Fruit fly (Drosophila melanogaster) whole organism, embryonic: ENCODE measurements around the gene CG13409.

Source experiments
- Adf1 ChIP-seq: fragments of 200-800 bp; sonication (Bioruptor generic); IDR thresholded peaks from 2 replicates; pipeline ENCODE4 v1.3.6; 2022; ENCODE audit warnings: missing biosample characterization, missing genetic modification characterization
- Atf6 ChIP-seq: fragments of 200-800 bp; sonication (Bioruptor generic); IDR thresholded peaks from 2 replicates; pipeline ENCODE4 v1.3.6; 2022; ENCODE audit warnings: missing biosample characterization, missing genetic modification characterization
- CG11695 ChIP-seq: fragments of 200-800 bp; sonication (Bioruptor generic); IDR thresholded peaks from 3 replicates; pipeline ENCODE4 v1.3.6; 2022; ENCODE audit warnings: missing biosample characterization, missing genetic modification characterization
- CG14860 ChIP-seq: fragments of 200-800 bp; sonication (Bioruptor generic); IDR thresholded peaks from 3 replicates; pipeline ENCODE4 v1.3.6; 2022; ENCODE audit warnings: missing biosample characterization, missing genetic modification characterization; ENCODE audit not compliant: partially characterized antibody
- CG16779 ChIP-seq: fragments of 200-800 bp; sonication (Bioruptor generic); IDR thresholded peaks from 2 replicates; pipeline ENCODE4 v1.3.6; 2022; ENCODE audit warnings: missing biosample characterization, missing genetic modification characterization
- CG16813 ChIP-seq: fragments of 200-800 bp; sonication (Bioruptor generic); IDR thresholded peaks from 3 replicates; pipeline ENCODE4 v1.3.6; 2022; ENCODE audit warnings: missing biosample characterization, missing genetic modification characterization; ENCODE audit not compliant: partially characterized antibody
- CG16815 ChIP-seq: fragments of 200-800 bp; sonication (Bioruptor generic); optimal IDR thresholded peaks from 3 replicates; lab custom pipeline; 2017; ENCODE audit warnings: missing biosample characterization, mild to moderate bottlenecking, missing genetic modification characterization
- CG2199 ChIP-seq: fragments of 200-800 bp; sonication (Bioruptor generic); IDR thresholded peaks from 3 replicates; pipeline ENCODE4 v1.3.6; 2022; ENCODE audit warnings: missing biosample characterization, missing genetic modification characterization
- CG3065 ChIP-seq: fragments of 200-800 bp; sonication (Bioruptor generic); optimal IDR thresholded peaks from 2 replicates; lab custom pipeline; 2016; ENCODE audit warnings: missing biosample characterization, missing genetic modification characterization
- CG3847 ChIP-seq: fragments of 200-800 bp; sonication (Bioruptor generic); IDR thresholded peaks from 2 replicates; pipeline ENCODE4 v1.3.6; 2022; ENCODE audit warnings: missing biosample characterization, missing genetic modification characterization
- CG6654 ChIP-seq: fragments of 200-800 bp; sonication (Bioruptor generic); optimal IDR thresholded peaks from 2 replicates; lab custom pipeline; 2017; ENCODE audit warnings: missing biosample characterization, mild to moderate bottlenecking, missing genetic modification characterization
- CG7271 ChIP-seq: fragments of 200-800 bp; sonication (Bioruptor generic); optimal IDR thresholded peaks from 2 replicates; lab custom pipeline; 2018; ENCODE audit warnings: missing biosample characterization, mild to moderate bottlenecking, missing genetic modification characterization, moderate library complexity
- CG8281 ChIP-seq: fragments of 200-800 bp; sonication (Bioruptor generic); optimal IDR thresholded peaks from 2 replicates; lab custom pipeline; 2018; ENCODE audit warnings: missing biosample characterization, mild to moderate bottlenecking, missing genetic modification characterization, moderate library complexity
- CG8478 ChIP-seq: fragments of >200 bp; optimal IDR thresholded peaks from 2 replicates; lab custom pipeline; 2018
- CG8944 ChIP-seq: fragments of 200-800 bp; sonication (Bioruptor generic); optimal IDR thresholded peaks from 3 replicates; lab custom pipeline; 2016; ENCODE audit warnings: missing biosample characterization, missing genetic modification characterization
- CG9932 ChIP-seq: fragments of 200-800 bp; sonication (Bioruptor generic); IDR thresholded peaks from 2 replicates; pipeline ENCODE4 v1.3.6; 2022; ENCODE audit warnings: missing biosample characterization, missing genetic modification characterization
- Dek ChIP-seq: fragments of 200-800 bp; sonication (Bioruptor generic); optimal IDR thresholded peaks from 3 replicates; lab custom pipeline; 2019; ENCODE audit warnings: missing biosample characterization, mild to moderate bottlenecking, missing genetic modification characterization, moderate library complexity
- Dip2 ChIP-seq: fragments of 200-800 bp; sonication (Bioruptor generic); IDR thresholded peaks from 2 replicates; pipeline ENCODE4 v1.3.6; 2022; ENCODE audit warnings: missing biosample characterization, missing genetic modification characterization
- Hr78 ChIP-seq, 2 experiments: fragments of 200-800 bp in 1 of 2; fragments of >200 bp in 1 of 2; sonication (Bioruptor generic) in 1 of 2; optimal IDR thresholded peaks; 2 replicates each; lab custom pipeline; 2017 to 2019; ENCODE audit warnings: missing biosample characterization in 2 of 2, missing genetic modification characterization in 2 of 2, mild to moderate bottlenecking in 1 of 2, moderate library complexity in 1 of 2
- Kr ChIP-seq: fragments of 200-800 bp; sonication (Bioruptor generic); optimal IDR thresholded peaks from 2 replicates; lab custom pipeline; 2017; ENCODE audit warnings: missing biosample characterization, mild to moderate bottlenecking, missing genetic modification characterization
- Lpt ChIP-seq: fragments of >200 bp; optimal IDR thresholded peaks from 2 replicates; lab custom pipeline; 2018; ENCODE audit warnings: missing biosample characterization, missing genetic modification characterization
- Meics ChIP-seq: fragments of 200-800 bp; sonication (Bioruptor generic); optimal IDR thresholded peaks from 2 replicates; lab custom pipeline; 2017; ENCODE audit warnings: missing biosample characterization, mild to moderate bottlenecking, missing genetic modification characterization
- Pdp1 ChIP-seq, 2 experiments: fragments of 200-800 bp; sonication (Bioruptor generic); optimal IDR thresholded peaks; 3 replicates each; lab custom pipeline; 2016; ENCODE audit warnings: missing biosample characterization in 2 of 2, missing genetic modification characterization in 2 of 2, mild to moderate bottlenecking in 1 of 2, moderate library complexity in 1 of 2
- Sin3A ChIP-seq: fragments of >200 bp; optimal IDR thresholded peaks from 2 replicates; lab custom pipeline; 2018
- Sox102F ChIP-seq: fragments of 200-800 bp; sonication (Bioruptor generic); optimal IDR thresholded peaks from 2 replicates; lab custom pipeline; 2018; ENCODE audit warnings: missing biosample characterization, mild to moderate bottlenecking, missing genetic modification characterization, moderate library complexity
- Sry-β ChIP-seq: fragments of 200-800 bp; sonication (Bioruptor generic); optimal IDR thresholded peaks from 2 replicates; lab custom pipeline; 2018; ENCODE audit warnings: missing biosample characterization, mild to moderate bottlenecking, missing genetic modification characterization, moderate library complexity
- TFAM ChIP-seq: fragments of 200-800 bp; sonication (Bioruptor generic); optimal IDR thresholded peaks from 2 replicates; lab custom pipeline; 2017; ENCODE audit warnings: missing biosample characterization, missing genetic modification characterization, inconsistent platforms
- bab2 ChIP-seq: fragments of 200-800 bp; sonication (Bioruptor generic); optimal IDR thresholded peaks from 2 replicates; lab custom pipeline; 2016; ENCODE audit warnings: missing biosample characterization, missing genetic modification characterization
- bbx ChIP-seq: fragments of 200-800 bp; sonication (Bioruptor generic); IDR thresholded peaks from 2 replicates; pipeline ENCODE4 v1.3.6; 2022; ENCODE audit warnings: missing biosample characterization, missing genetic modification characterization; ENCODE audit not compliant: partially characterized antibody
- caup ChIP-seq: fragments of 200-800 bp; sonication (Bioruptor generic); optimal IDR thresholded peaks from 3 replicates; lab custom pipeline; 2017; ENCODE audit warnings: missing biosample characterization, mild to moderate bottlenecking, missing genetic modification characterization, moderate library complexity; ENCODE audit not compliant: severe bottlenecking
- chm ChIP-seq: fragments of 200-800 bp; sonication (Bioruptor generic); IDR thresholded peaks from 2 replicates; pipeline ENCODE4 v1.3.6; 2022; ENCODE audit warnings: missing biosample characterization, missing genetic modification characterization
- ci ChIP-seq: fragments of 200-800 bp; sonication (Bioruptor generic); IDR thresholded peaks from 3 replicates; pipeline ENCODE4 v1.3.6; 2022; ENCODE audit warnings: missing biosample characterization, missing genetic modification characterization
- croc ChIP-seq: fragments of 200-800 bp; sonication (Bioruptor generic); conservative IDR thresholded peaks from 3 replicates; pipeline ENCODE4 v1.3.6; 2022; ENCODE audit warnings: missing biosample characterization, missing genetic modification characterization
- crol ChIP-seq: fragments of 200-800 bp; sonication (Bioruptor generic); IDR thresholded peaks from 2 replicates; pipeline ENCODE4 v1.3.6; 2022; ENCODE audit warnings: missing biosample characterization, missing genetic modification characterization
- cwo ChIP-seq: fragments of 200-800 bp; sonication (Bioruptor generic); optimal IDR thresholded peaks from 3 replicates; lab custom pipeline; 2017; ENCODE audit warnings: missing biosample characterization, missing genetic modification characterization, mild to moderate bottlenecking, moderate library complexity, missing genetic modification reagents
- gsb ChIP-seq: fragments of 200-800 bp; sonication (Bioruptor generic); IDR thresholded peaks from 2 replicates; pipeline ENCODE4 v1.3.6; 2022; ENCODE audit warnings: missing biosample characterization, missing genetic modification characterization
- her ChIP-seq: fragments of 200-800 bp; sonication (Bioruptor generic); optimal IDR thresholded peaks from 2 replicates; lab custom pipeline; 2016; ENCODE audit warnings: missing biosample characterization, missing genetic modification characterization
- kah ChIP-seq: fragments of 200-800 bp; sonication (Bioruptor generic); optimal IDR thresholded peaks from 2 replicates; lab custom pipeline; 2018; ENCODE audit warnings: missing biosample characterization, mild to moderate bottlenecking, missing genetic modification characterization
- ken ChIP-seq: fragments of 200-800 bp; sonication (Bioruptor generic); IDR thresholded peaks from 3 replicates; pipeline ENCODE4 v1.3.6; 2022; ENCODE audit warnings: missing biosample characterization, missing genetic modification characterization
- lilli ChIP-seq: fragments of 200-800 bp; sonication (Bioruptor generic); optimal IDR thresholded peaks from 3 replicates; lab custom pipeline; 2016; ENCODE audit warnings: missing biosample characterization, missing genetic modification characterization
- lov ChIP-seq, 2 experiments: fragments of 200-800 bp in 1 of 2; fragments of >200 bp in 1 of 2; sonication (Bioruptor generic) in 1 of 2; IDR thresholded peaks in 1 of 2; optimal IDR thresholded peaks in 1 of 2; 2 replicates in 1 of 2; 3 replicates in 1 of 2; pipeline versions ENCODE4 v1.3.6 to Lab custom; 2017 to 2022; ENCODE audit warnings: missing biosample characterization in 1 of 2, missing genetic modification characterization in 1 of 2
- luna ChIP-seq: fragments of 200-800 bp; sonication (Bioruptor generic); optimal IDR thresholded peaks from 2 replicates; lab custom pipeline; 2016; ENCODE audit warnings: missing biosample characterization, missing genetic modification characterization
- nerfin-2 ChIP-seq: fragments of 200-800 bp; sonication (Bioruptor generic); IDR thresholded peaks from 2 replicates; pipeline ENCODE4 v1.3.6; 2022; ENCODE audit warnings: missing biosample characterization, missing genetic modification characterization; ENCODE audit not compliant: partially characterized antibody
- pho ChIP-seq: fragments of 200-800 bp; sonication (Bioruptor generic); optimal IDR thresholded peaks from 2 replicates; lab custom pipeline; 2016; ENCODE audit warnings: missing biosample characterization, missing genetic modification characterization
- slbo ChIP-seq: fragments of 200-800 bp; sonication (Bioruptor generic); IDR thresholded peaks from 2 replicates; pipeline ENCODE4 v1.3.6; 2022; ENCODE audit warnings: missing biosample characterization, missing genetic modification characterization
- toy ChIP-seq: fragments of 200-800 bp; sonication (Bioruptor generic); IDR thresholded peaks from 2 replicates; pipeline ENCODE4 v1.3.6; 2022; ENCODE audit warnings: missing biosample characterization, missing genetic modification characterization
- ttk ChIP-seq: fragments of 200-800 bp; sonication (Bioruptor generic); IDR thresholded peaks from 2 replicates; pipeline ENCODE4 v2.1.2; 2022; ENCODE audit warnings: missing biosample characterization, missing genetic modification characterization
- vnd ChIP-seq: fragments of 200-800 bp; sonication (Bioruptor generic); IDR thresholded peaks from 3 replicates; pipeline ENCODE4 v1.3.6; 2022; ENCODE audit warnings: missing biosample characterization, missing genetic modification characterization; ENCODE audit not compliant: partially characterized antibody
- zen2 ChIP-seq: fragments of 200-800 bp; sonication (Bioruptor generic); IDR thresholded peaks from 3 replicates; pipeline ENCODE4 v1.3.6; 2022; ENCODE audit warnings: missing biosample characterization, missing genetic modification characterization; ENCODE audit not compliant: partially characterized antibody

Gene CG13409

DNA sequence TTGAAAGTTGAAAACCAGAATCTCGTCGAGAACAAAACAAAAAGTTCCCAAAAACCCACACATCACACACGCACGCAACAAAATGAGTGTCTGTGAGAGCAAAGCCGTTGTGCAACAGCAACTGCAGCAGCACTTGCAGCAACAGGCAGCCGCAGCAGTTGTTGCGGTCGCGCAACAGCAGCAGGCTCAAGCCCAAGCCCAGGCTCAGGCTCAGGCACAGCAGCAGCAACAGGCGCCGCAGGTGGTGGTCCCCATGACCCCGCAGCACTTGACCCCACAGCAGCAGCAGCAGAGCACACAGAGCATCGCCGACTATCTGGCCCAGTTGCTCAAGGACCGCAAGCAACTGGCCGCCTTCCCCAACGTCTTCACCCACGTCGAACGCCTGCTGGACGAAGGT is 11.3 kb upstream of the CG13409 start:
- no peak for TF ChIP-seq bbx (GFP tag; lab: Robert Waterston, UW)
- peak; percentile 41; the same call in 1 of the 2 replicates for TF ChIP-seq slbo (GFP tag; lab: Robert Waterston, UW)
- TF ChIP-seq bab2 (GFP tag; lab: Kevin White, UChicago), result no peak
- no peak for TF ChIP-seq CG6654
- TF ChIP-seq TFAM (GFP tag; lab: Kevin White, UChicago), result no peak
- TF ChIP-seq CG16779 (GFP tag; lab: Robert Waterston, UW), result peak; percentile 62; the same call in 1 of the 2 replicates
- no peak for TF ChIP-seq croc (GFP tag; lab: Robert Waterston, UW)
- 0 out of 2 replicates have a peak, but pooled peaks have one; percentile 12 for TF ChIP-seq Atf6 (GFP tag; lab: Robert Waterston, UW)
- TF ChIP-seq CG14860 (GFP tag; lab: Robert Waterston, UW), result 0 out of 3 replicates have a peak, but pooled peaks have one; percentile 31
- TF ChIP-seq CG16815, result no peak
- no peak for TF ChIP-seq pho (GFP tag; lab: Kevin White, UChicago)
- TF ChIP-seq CG8281, result no peak
- 0 out of 3 replicates have a peak, but pooled peaks have one; percentile 44 for TF ChIP-seq ci
- TF ChIP-seq CG8944 (GFP tag; lab: Kevin White, UChicago), result no peak
- TF ChIP-seq CG8478 (lab: Kevin White, UChicago), result no peak
- TF ChIP-seq gsb (GFP tag; lab: Robert Waterston, UW), result no peak
- TF ChIP-seq CG9932, result peak; percentile 23; the same call in 1 of the 2 replicates
- TF ChIP-seq zen2 (GFP tag; lab: Robert Waterston, UW), result no peak
- no peak for TF ChIP-seq Sin3A
- no peak for TF ChIP-seq lov (optimal IDR thresholded peaks at IDR 0.05; lab: Kevin White, UChicago)
- TF ChIP-seq lov (GFP tag; IDR thresholded peaks at IDR 0.05; lab: Robert Waterston, UW), result peak; percentile 50; the same call in 1 of the 3 replicates
- TF ChIP-seq Sox102F (GFP tag; lab: Kevin White, UChicago), result no peak
- no peak for TF ChIP-seq lilli (GFP tag; lab: Kevin White, UChicago)
- no peak for TF ChIP-seq Kr (GFP tag; lab: Kevin White, UChicago)
- TF ChIP-seq Meics (GFP tag; lab: Kevin White, UChicago), result no peak
- peak; percentile 11; the same call in 1 of the 2 replicates for TF ChIP-seq crol (GFP tag; lab: Robert Waterston, UW)
- TF ChIP-seq CG3065 (GFP tag; lab: Kevin White, UChicago), result no peak
- 0 out of 3 replicates have a peak, but pooled peaks have one; percentile 11 for TF ChIP-seq CG2199 (GFP tag; lab: Robert Waterston, UW)
- TF ChIP-seq vnd, result 0 out of 3 replicates have a peak, but pooled peaks have one; percentile 10
- TF ChIP-seq CG16813 (GFP tag; lab: Robert Waterston, UW), result 0 out of 3 replicates have a peak, but pooled peaks have one; percentile 21
- TF ChIP-seq ttk (GFP tag; lab: Robert Waterston, UW), result 0 out of 2 replicates have a peak, but pooled peaks have one; percentile 13
- TF ChIP-seq CG3847, result 0 out of 2 replicates have a peak, but pooled peaks have one; percentile 14
- no peak for TF ChIP-seq luna (GFP tag; lab: Kevin White, UChicago)
- no peak for TF ChIP-seq CG11695 (GFP tag; lab: Robert Waterston, UW)
- no peak for TF ChIP-seq Adf1 (GFP tag; lab: Robert Waterston, UW)
- no peak for TF ChIP-seq Dip2
- 0 out of 2 replicates have a peak, but pooled peaks have one; percentile 46 for TF ChIP-seq chm
- TF ChIP-seq ken (GFP tag; lab: Robert Waterston, UW), result 0 out of 3 replicates have a peak, but pooled peaks have one; percentile 30
- no peak for TF ChIP-seq caup (GFP tag; lab: Kevin White, UChicago)
- no peak for TF ChIP-seq cwo (GFP tag; lab: Kevin White, UChicago)
- TF ChIP-seq nerfin-2, result no peak
- no peak for TF ChIP-seq her (GFP tag; lab: Kevin White, UChicago)
- peak; percentile 0 for TF ChIP-seq kah (GFP tag; lab: Kevin White, UChicago)
- no peak for TF ChIP-seq toy (GFP tag; lab: Robert Waterston, UW)
- TF ChIP-seq CG7271, result no peak
- TF ChIP-seq Pdp1 (GFP tag; optimal IDR thresholded peaks at IDR 0.05; lab: Kevin White, UChicago), result peak in 1 of 2 experiments; percentile 79
- TF ChIP-seq Sry-β (GFP tag; lab: Kevin White, UChicago), result no peak
- no peak for TF ChIP-seq Lpt (GFP tag; lab: Kevin White, UChicago)
- no peak for TF ChIP-seq Dek (tag; lab: Kevin White, UChicago)
- TF ChIP-seq Hr78 (GFP tag; optimal IDR thresholded peaks at IDR 0.05; lab: Kevin White, UChicago), result peak in 1 of 2 experiments; percentile 64
